Worm (Caenorhabditis elegans) whole organism, young adult: ENCODE data around the gene chdh-1.

Experiments
- D2030.7 ChIP-seq: fragments of 200-800 bp; sonication (Bioruptor generic); IDR thresholded peaks from 2 replicates; pipeline ENCODE4 v1.3.6; 2022; ENCODE audit warnings: missing genetic modification reagents, missing genetic modification characterization, missing compliant biosample characterization
- F22D6.2 ChIP-seq: sonication (generic microtip); optimal IDR thresholded peaks from 2 replicates; lab custom pipeline; 2016; ENCODE audit warnings: mild to moderate bottlenecking, missing genetic modification characterization, missing compliant biosample characterization
- F33H1.4 ChIP-seq: fragments of 200-800 bp; sonication (Bioruptor generic); IDR thresholded peaks from 2 replicates; pipeline ENCODE4 v1.3.6; 2022; ENCODE audit warnings: missing genetic modification reagents, missing genetic modification characterization, missing compliant biosample characterization
- atf-7 ChIP-seq: sonication (generic microtip); optimal IDR thresholded peaks from 2 replicates; lab custom pipeline; 2017; ENCODE audit warnings: mild to moderate bottlenecking, missing genetic modification characterization, missing compliant biosample characterization
- ceh-79 ChIP-seq: sonication (generic microtip); optimal IDR thresholded peaks from 2 replicates; lab custom pipeline; 2017; ENCODE audit warnings: mild to moderate bottlenecking, missing genetic modification characterization, missing compliant biosample characterization
- ceh-91 ChIP-seq: fragments of 200-800 bp; sonication (Bioruptor generic); IDR thresholded peaks from 2 replicates; pipeline ENCODE4 v1.3.6; 2022; ENCODE audit warnings: missing genetic modification reagents, missing genetic modification characterization, missing compliant biosample characterization
- snpc-1.3 ChIP-seq: sonication (generic microtip); optimal IDR thresholded peaks from 2 replicates; lab custom pipeline; 2017; ENCODE audit warnings: missing genetic modification characterization, mild to moderate bottlenecking, missing compliant biosample characterization, antibody characterized with exemption, moderate library complexity, missing genotype, missing genetic modification reagents; ENCODE audit not compliant: insufficient read depth
- tlf-1 ChIP-seq: fragments of 200-800 bp; sonication (Bioruptor generic); optimal IDR thresholded peaks from 2 replicates; lab custom pipeline; 2018; ENCODE audit warnings: mild to moderate bottlenecking, missing genetic modification characterization, missing compliant biosample characterization
- ztf-28 ChIP-seq: fragments of 200-800 bp; sonication (Bioruptor generic); IDR thresholded peaks from 2 replicates; pipeline ENCODE4 v1.3.6; 2022; ENCODE audit warnings: missing genetic modification reagents, missing genetic modification characterization, missing compliant biosample characterization

- TF ChIP-seq atf-7 (tag; lab: Kevin White, UChicago) = no peak
- no peak for TF ChIP-seq F22D6.2 (tag; lab: Kevin White, UChicago)
- no peak for TF ChIP-seq snpc-1.3
- no peak for TF ChIP-seq F33H1.4
- TF ChIP-seq ceh-91 (GFP tag; lab: Robert Waterston, UW) = no peak
- no peak for TF ChIP-seq D2030.7
- no peak for TF ChIP-seq ceh-79 (tag; lab: Kevin White, UChicago)
- no peak for TF ChIP-seq tlf-1 (GFP tag; lab: Kevin White, UChicago)
- no peak for TF ChIP-seq ztf-28 (GFP tag; lab: Robert Waterston, UW)
Measured at ce11 chrII:8738244-8738643, 39.5 kb upstream of the chdh-1 start.
